Fruit fly (Drosophila melanogaster) whole organism: ENCODE data around the gene indra.
A peak's percentile ranks its signal among the peaks of the same experiment; 100 is the strongest.

ENCODE experiments used
- CG8478 ChIP-seq: fragments of >200 bp; optimal IDR thresholded peaks from 2 replicates; lab custom pipeline; 2018; ENCODE audit warnings: inconsistent platforms
- Dll ChIP-seq: fragments of >200 bp; optimal IDR thresholded peaks from 2 replicates; lab custom pipeline; 2017
- EcR ChIP-seq, 2 experiments: fragments of >200 bp; optimal IDR thresholded peaks; 2 replicates each; lab custom pipeline; 2017; ENCODE audit warnings: missing biosample characterization in 2 of 2, missing genetic modification characterization in 2 of 2, missing genetic modification reagents in 2 of 2
- pan ChIP-seq: fragments of >200 bp; optimal IDR thresholded peaks from 2 replicates; lab custom pipeline; 2017
- psq ChIP-seq: fragments of >200 bp; optimal IDR thresholded peaks from 2 replicates; lab custom pipeline; 2017
- usp ChIP-seq: fragments of >200 bp; optimal IDR thresholded peaks from 2 replicates; lab custom pipeline; 2017; ENCODE audit warnings: missing biosample characterization, missing genetic modification characterization, mixed read lengths

indra gene

DNA sequence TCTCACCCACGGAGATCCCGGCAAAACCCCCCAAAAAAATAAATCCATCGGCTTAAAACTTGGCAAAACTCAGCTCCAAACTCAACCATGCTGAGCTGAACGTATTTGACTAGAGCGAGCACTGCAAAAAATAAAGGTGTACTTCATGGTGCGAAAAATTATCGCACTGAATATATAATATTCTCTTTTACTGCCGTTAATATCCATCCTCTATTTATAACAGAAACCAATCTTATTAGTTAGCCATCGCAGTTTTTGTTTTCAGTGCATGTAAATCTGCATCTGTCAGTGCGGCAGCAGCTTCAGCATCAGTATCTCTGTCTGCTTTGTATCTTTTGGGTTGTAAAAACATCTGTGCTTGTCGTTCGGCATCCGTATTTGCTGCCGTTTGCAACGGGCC lies 28.7 kb upstream of the indra start:
- TF ChIP-seq EcR (GFP tag; optimal IDR thresholded peaks at IDR 0.05; lab: Kevin White, UChicago) (no peak), usp (GFP tag; lab: Kevin White, UChicago) (no peak), Dll (lab: Kevin White, UChicago) (no peak), psq (lab: Kevin White, UChicago) (no peak)

DNA sequence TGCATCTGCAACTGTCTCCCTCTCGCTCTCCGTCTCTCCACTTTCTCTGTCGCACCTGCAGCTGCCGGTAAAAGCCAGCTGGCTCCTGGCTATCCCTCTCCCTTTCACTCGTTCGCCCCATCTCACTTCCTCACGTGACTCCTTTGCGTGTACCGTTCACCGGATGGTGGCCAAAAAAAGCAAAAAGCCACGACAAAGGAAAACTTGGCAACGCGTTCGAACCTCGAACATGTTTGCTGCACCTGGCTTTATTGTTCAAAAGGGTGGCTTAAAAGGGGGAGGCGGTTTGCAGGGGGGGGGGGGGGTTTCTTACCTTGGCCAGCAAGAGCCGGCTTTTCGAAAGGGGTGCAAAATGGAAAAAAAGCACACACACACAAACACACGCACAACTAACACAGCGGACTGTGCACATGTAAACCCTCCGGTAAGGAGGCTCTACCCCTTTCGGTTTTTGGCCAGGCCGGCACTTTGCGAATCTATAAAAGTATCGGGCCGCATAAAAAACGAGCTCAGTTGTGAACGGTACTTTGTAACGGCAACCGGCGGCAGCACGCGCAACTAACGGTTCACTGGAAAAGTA lies 28.0 kb upstream of the indra start, which contains the start of gene ru:
Gene ru (plus strand): TSS at position 530 of the 580 bp plus-strand sequence.
- TF ChIP-seq CG8478 (lab: Kevin White, UChicago) = no peak
- no peak for TF ChIP-seq EcR (GFP tag; optimal IDR thresholded peaks at IDR 0.05; lab: Kevin White, UChicago)
- no peak for TF ChIP-seq pan

DNA sequence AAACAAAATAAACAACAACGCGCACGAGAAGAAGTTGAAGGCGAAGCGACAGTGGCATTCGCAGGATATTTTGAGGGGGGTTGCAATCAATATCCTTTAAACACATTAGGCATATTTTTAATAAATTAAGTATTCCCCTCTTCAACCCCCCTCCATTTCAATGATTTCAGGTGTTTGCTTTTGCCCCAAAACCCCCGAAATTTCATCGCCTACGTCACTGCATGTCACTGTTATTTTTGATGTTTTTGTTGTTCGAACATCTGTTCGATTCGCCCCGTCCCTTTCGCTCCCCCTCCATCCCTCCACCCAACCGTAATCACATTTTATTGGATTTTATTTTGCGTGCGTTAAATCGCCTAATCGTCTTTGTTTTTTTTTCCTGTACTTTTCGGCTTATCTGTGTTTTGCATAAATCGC lies 26.0 kb upstream of the indra start:
- TF ChIP-seq EcR (GFP tag; optimal IDR thresholded peaks at IDR 0.05; lab: Kevin White, UChicago) = no peak
- TF ChIP-seq pan = no peak
- no peak for TF ChIP-seq Dll (lab: Kevin White, UChicago)
- no peak for TF ChIP-seq usp (GFP tag; lab: Kevin White, UChicago)
- no peak for TF ChIP-seq CG8478 (lab: Kevin White, UChicago)
- TF ChIP-seq psq (lab: Kevin White, UChicago) = no peak

DNA sequence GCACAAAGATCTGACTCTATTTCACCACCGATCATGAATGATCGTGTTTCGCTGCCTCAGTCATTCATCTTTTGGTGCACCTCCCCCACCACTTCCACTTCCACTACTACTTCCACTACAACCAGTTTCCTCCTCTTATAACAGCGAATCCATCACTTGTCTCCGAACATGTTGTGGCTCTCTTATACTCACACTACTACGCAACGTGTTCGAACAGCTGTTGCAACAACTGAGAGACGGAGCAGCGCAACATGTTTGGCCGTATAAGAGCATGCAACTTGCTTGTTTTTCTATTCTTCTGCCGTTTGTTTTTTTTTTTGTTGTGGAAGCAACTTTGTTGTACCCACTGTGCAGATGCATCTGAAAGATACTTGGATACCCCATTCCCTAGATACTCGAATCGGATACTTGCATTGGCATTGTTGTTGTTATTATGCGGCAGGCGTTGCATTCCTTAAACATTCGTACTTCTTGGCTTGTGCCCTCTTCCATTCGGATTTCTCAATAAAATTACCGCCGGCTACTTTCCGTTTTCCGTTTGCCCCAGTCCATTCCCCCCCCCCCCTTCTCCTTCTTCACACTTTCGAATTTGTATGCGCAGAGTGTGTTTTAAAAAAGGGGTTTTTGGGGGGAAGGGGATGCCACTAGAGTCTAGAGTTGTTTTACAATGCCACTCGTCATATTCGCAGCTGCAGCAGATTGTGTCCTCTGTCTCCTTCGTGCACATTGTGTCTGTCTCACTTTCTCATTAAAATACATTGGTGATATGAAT lies 24.9 kb upstream of the indra start:
- TF ChIP-seq Dll (lab: Kevin White, UChicago) = no peak
- TF ChIP-seq CG8478 (lab: Kevin White, UChicago) = no peak
- TF ChIP-seq usp (GFP tag; lab: Kevin White, UChicago) = no peak
- TF ChIP-seq pan = no peak
- no peak for TF ChIP-seq psq (lab: Kevin White, UChicago)
- no peak for TF ChIP-seq EcR (GFP tag; optimal IDR thresholded peaks at IDR 0.05; lab: Kevin White, UChicago)

DNA sequence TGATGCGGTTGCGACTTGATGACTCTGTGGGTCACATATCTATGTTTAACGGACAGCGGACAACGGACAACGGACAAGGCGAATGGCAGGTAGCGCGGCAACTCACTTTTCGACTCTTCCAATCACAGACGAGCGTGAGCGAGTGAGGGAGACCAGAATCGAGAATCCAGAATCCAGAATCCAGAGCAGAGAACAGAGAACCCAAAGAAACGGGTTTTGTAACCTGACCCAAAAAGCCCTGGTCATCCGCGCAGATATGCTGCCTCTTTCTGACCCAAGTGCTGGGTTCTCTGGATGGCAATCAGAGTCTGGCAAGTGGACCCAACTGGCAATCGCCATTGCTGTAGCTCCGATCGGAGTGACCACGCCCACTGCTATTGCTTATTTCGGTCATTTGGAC lies 22.2 kb upstream of the indra start:
- TF ChIP-seq usp (GFP tag; lab: Kevin White, UChicago) = no peak
- TF ChIP-seq pan = no peak
- no peak for TF ChIP-seq CG8478 (lab: Kevin White, UChicago)
- TF ChIP-seq psq (lab: Kevin White, UChicago) = no peak
- no peak for TF ChIP-seq Dll (lab: Kevin White, UChicago)
- no peak for TF ChIP-seq EcR (GFP tag; optimal IDR thresholded peaks at IDR 0.05; lab: Kevin White, UChicago)

DNA sequence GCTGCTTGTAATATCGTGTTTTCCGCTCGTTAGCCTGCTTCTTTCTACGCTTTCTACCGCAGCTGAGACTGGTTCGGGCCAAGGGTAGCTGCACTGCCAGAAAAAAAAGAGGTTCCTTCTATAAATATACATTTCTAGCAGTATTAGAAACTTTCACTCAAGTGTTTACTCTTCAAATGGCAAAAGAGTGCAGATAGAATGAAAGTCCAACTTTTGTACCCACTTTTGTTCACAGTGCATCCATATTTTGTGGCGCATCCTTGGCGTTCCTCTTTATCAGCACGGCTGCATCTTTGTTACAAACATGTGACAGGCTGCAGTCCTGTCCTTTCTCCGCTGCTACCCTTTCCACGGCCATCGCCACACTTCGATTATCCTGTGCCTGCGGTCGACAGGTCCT lies 16.1 kb upstream of the indra start:
- TF ChIP-seq CG8478 (lab: Kevin White, UChicago) (no peak), Dll (lab: Kevin White, UChicago) (no peak), psq (lab: Kevin White, UChicago) (no peak), pan (no peak)

DNA sequence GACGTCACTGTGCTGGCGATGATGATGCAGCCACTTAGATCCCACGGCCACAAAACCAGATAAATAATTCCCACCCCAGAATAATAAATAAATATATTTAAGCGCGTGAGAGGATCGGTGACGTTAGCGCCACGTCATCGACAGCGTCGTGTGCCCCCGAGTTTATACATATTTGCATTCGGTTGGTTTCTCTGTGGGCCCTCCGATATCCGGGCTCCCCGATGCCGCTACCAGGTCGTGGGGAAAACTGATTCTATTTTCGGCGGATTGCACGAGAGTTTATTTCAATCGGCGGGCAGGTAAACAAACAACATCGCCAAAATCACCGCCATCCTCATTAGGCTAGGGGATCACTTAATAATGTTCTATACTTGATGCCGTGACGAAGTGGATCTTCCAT lies 12.0 kb upstream of the indra start:
- no peak for TF ChIP-seq pan

DNA sequence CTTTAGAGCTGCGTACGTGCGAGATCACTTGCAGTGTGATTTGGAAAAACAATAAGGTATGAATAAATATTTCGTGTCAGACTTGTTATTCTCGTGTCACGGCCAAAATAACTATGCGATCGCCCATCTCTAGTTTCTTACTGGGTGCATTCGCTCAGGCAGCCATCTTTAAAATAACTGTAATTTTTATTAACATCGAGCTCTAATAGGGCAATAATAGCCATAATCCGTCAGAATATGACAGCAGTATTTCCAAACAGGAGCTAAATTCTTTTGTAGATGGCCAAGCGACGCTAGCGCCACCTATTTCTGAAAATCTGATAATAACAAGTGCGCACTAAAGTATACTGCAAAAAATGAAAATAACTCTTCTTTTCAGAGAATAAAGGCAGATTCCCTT lies 9.9 kb upstream of the indra start:
- TF ChIP-seq EcR (GFP tag; optimal IDR thresholded peaks at IDR 0.05; lab: Kevin White, UChicago) (no peak), psq (lab: Kevin White, UChicago) (no peak), Dll (lab: Kevin White, UChicago) (no peak), CG8478 (lab: Kevin White, UChicago) (no peak), usp (GFP tag; lab: Kevin White, UChicago) (no peak), pan (no peak)

DNA sequence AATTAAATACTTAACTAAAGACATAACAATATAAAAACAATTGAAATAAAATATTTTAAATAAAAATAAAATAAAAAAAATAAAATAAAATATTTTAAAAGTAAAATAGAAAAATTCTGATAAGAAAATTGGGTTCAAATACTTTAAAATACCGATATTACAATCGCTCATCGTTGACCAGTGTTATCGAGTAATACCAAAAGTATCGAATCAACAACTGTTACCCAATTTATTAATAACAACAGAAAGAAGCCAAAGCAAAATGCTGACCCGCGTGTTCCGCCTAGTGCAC lies 8.7 kb upstream of the indra start, which contains the start of gene CG9166:
Gene CG9166 (plus strand): TSS at position 193 of the 292 bp plus-strand sequence.
- TF ChIP-seq EcR (GFP tag; optimal IDR thresholded peaks at IDR 0.05; lab: Kevin White, UChicago) (no peak), usp (GFP tag; lab: Kevin White, UChicago) (no peak), CG8478 (lab: Kevin White, UChicago) (no peak), Dll (lab: Kevin White, UChicago) (no peak), psq (lab: Kevin White, UChicago) (no peak), pan (no peak)

DNA sequence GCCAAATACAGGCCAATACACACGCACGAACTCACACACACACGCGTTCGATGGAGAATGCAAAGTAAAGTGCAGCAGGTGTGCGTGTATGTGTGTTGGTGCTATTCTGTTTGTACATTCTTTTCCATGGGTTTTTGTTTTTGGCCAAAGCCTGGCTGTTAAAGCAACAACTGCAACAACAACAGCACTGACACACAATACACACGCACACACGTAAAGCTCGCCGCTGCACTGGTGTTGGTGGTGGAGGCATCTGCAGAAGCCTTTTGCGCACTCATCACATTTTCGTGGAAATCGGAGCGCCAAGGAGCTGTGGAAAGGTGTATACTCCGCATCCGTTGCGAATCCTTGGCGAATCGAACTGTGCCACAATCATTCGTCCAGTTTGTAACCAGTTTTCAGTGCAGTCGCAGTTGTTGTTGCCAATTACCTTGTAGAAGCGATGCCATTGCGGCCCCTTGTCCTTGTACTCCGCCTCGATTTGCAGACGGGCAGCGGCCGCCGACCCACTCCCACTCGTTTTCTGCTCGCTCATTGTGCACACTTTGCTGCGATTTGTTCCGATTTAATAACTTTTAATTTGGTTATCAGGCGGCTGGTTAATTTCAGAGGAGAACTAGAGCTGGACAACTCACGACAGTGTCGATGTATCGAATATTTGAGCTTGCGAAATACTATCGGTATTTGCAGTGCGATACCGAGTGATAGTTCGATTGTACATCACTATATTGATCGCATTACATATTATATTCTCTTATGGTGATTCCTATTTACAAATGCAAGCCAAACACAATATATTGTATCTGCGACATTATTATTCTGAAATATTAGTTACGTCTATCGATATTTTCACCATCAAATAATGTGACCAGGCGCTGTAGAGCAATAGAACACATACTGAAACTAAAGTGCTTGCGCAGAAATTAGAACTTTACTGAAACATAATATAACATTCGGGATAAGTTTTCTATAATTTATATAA lies 8.0 kb upstream of the indra start:
- no peak for TF ChIP-seq Dll (lab: Kevin White, UChicago)
- peak; percentile 29 for TF ChIP-seq psq (lab: Kevin White, UChicago)

DNA sequence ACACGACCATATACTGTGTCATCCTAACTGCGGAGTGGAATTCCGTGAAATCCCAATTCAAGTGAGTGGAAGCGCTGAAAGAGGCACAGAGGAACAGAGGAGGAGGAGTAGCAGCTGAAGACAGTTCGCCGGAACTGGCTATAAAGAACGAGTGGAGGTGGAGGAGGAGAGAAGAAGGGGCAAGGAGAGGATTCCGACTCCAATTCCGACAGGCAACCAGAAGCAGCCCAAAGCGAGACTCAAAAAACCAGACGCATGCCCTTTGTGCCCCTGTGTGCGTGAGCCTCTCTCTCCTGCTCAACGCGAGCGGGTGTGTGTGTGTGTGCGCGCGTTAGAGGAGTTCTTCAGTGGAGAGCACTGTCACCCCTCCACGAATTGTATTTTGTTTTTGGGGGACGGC lies 7.2 kb upstream of the indra start:
- TF ChIP-seq usp (GFP tag; lab: Kevin White, UChicago) (no peak), psq (lab: Kevin White, UChicago) (no peak), Dll (lab: Kevin White, UChicago) (no peak), pan (no peak), CG8478 (lab: Kevin White, UChicago) (no peak), EcR (GFP tag; optimal IDR thresholded peaks at IDR 0.05; lab: Kevin White, UChicago) (no peak)

DNA sequence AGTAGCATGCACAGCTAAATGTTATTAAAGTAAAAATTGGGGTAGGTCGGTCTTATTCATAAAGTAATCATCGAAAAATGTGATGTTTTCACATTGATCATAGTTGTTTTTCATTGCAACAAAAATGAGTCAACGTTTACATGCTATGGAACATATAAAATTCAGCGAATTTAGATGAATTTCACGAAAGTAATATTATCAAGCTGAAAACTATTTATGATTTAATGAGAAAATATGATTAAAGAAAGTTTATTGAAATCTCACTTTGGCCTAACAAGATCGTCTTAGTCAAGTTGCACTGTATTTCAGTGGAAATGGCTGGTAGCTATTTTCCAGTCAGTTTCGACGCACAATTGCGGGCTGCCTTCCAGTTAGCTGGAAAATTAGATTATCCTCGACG lies 6.7 kb upstream of the indra start:
- no peak for TF ChIP-seq psq (lab: Kevin White, UChicago)
- no peak for TF ChIP-seq usp (GFP tag; lab: Kevin White, UChicago)
- TF ChIP-seq pan = no peak
- TF ChIP-seq Dll (lab: Kevin White, UChicago) = no peak
- TF ChIP-seq CG8478 (lab: Kevin White, UChicago) = no peak
- no peak for TF ChIP-seq EcR (GFP tag; optimal IDR thresholded peaks at IDR 0.05; lab: Kevin White, UChicago)
